Fruit fly (Drosophila melanogaster): Measurements from ENCODE around the gene CG31473.

Gene CG31473

dm6 chr3R:7809662-7810621 is 1.7 kb upstream of the CG31473 start, which contains the start of the genes CG2993 and sgll:
TSS of gene CG2993 (minus strand) at chr3R:7810014.
TSS of gene sgll (plus strand) at chr3R:7810532.
- TF ChIP-seq CG34367 (tag; optimal IDR thresholded peaks at IDR 0.05) = peak; percentile 69
- peak; percentile 58 for TF ChIP-seq CG15710 (tag; optimal IDR thresholded peaks at IDR 0.05)
- no peak for TF ChIP-seq fd96Ca (GFP tag; IDR thresholded peaks at IDR 0.05)
- no peak for TF ChIP-seq CG13204 (GFP tag; optimal IDR thresholded peaks at IDR 0.05)
- no peak for TF ChIP-seq CG10348 (GFP tag; IDR thresholded peaks at IDR 0.05)
- TF ChIP-seq CG4496 (GFP tag; IDR thresholded peaks at IDR 0.05) = peak; percentile 83
- TF ChIP-seq CG14655 (GFP tag; optimal IDR thresholded peaks at IDR 0.05) = peak; percentile 56
- TF ChIP-seq Pif1B (GFP tag; optimal IDR thresholded peaks at IDR 0.05) = no peak
- TF ChIP-seq CG32121 (GFP tag; IDR thresholded peaks at IDR 0.05) = no peak
- TF ChIP-seq CG9948 (tag; optimal IDR thresholded peaks at IDR 0.05) = peak; percentile 34
- no peak for TF ChIP-seq gl (tag; optimal IDR thresholded peaks at IDR 0.05)
- peak; percentile 66 for TF ChIP-seq rn (GFP tag; IDR thresholded peaks at IDR 0.05)
- no peak for TF ChIP-seq Pif1A (GFP tag; optimal IDR thresholded peaks at IDR 0.05)
- no peak for TF ChIP-seq EcR (GFP tag; optimal IDR thresholded peaks at IDR 0.05)
- TF ChIP-seq CG17806 (tag; optimal IDR thresholded peaks at IDR 0.05) = no peak
- TF ChIP-seq CG8159 (tag; optimal IDR thresholded peaks at IDR 0.05) = no peak
- TF ChIP-seq CG8301 (tag; optimal IDR thresholded peaks at IDR 0.05) = no peak
- TF ChIP-seq Ets98B (GFP tag; IDR thresholded peaks at IDR 0.05) = peak; percentile 5; the same call in 1 of the 2 replicates
- TF ChIP-seq Snoo (tag; optimal IDR thresholded peaks at IDR 0.05) = peak; percentile 79
- TF ChIP-seq CG12605 (GFP tag; IDR thresholded peaks at IDR 0.05) = no peak
- no peak for TF ChIP-seq D1 (tag; optimal IDR thresholded peaks at IDR 0.05)

dm6 chr3R:7813518-7813917 is 1.9 kb downstream of the CG31473 start:
- TF ChIP-seq gl (tag; optimal IDR thresholded peaks at IDR 0.05) = no peak
- no peak for TF ChIP-seq CG17806 (tag; optimal IDR thresholded peaks at IDR 0.05)
- no peak for TF ChIP-seq Snoo (tag; optimal IDR thresholded peaks at IDR 0.05)
- TF ChIP-seq CG13204 (GFP tag; optimal IDR thresholded peaks at IDR 0.05) = no peak
- no peak for TF ChIP-seq D1 (tag; optimal IDR thresholded peaks at IDR 0.05)
- no peak for TF ChIP-seq CG14655 (GFP tag; optimal IDR thresholded peaks at IDR 0.05)
- no peak for TF ChIP-seq Pif1B (GFP tag; optimal IDR thresholded peaks at IDR 0.05)
- TF ChIP-seq CG34367 (tag; optimal IDR thresholded peaks at IDR 0.05) = no peak
- TF ChIP-seq CG12605 (GFP tag; IDR thresholded peaks at IDR 0.05) = no peak
- no peak for TF ChIP-seq fd96Ca (GFP tag; IDR thresholded peaks at IDR 0.05)
- no peak for TF ChIP-seq CG10348 (GFP tag; IDR thresholded peaks at IDR 0.05)

dm6 chr3R:7813981-7814529 is 2.4 kb downstream of the CG31473 start, which contains the start of gene CG34384:
TSS of gene CG34384 (plus strand) at chr3R:7814361.
- TF ChIP-seq gl (tag; optimal IDR thresholded peaks at IDR 0.05) = no peak
- TF ChIP-seq CG9948 (tag; optimal IDR thresholded peaks at IDR 0.05) = peak; percentile 23
- no peak for TF ChIP-seq fd96Ca (GFP tag; IDR thresholded peaks at IDR 0.05)
- no peak for TF ChIP-seq CG32121 (GFP tag; IDR thresholded peaks at IDR 0.05)
- TF ChIP-seq CG10348 (GFP tag; IDR thresholded peaks at IDR 0.05) = no peak
- TF ChIP-seq CG12605 (GFP tag; IDR thresholded peaks at IDR 0.05) = no peak
- peak; percentile 16 for TF ChIP-seq CG17806 (tag; optimal IDR thresholded peaks at IDR 0.05)
- no peak for TF ChIP-seq Ets98B (GFP tag; IDR thresholded peaks at IDR 0.05)
- peak; percentile 49 for TF ChIP-seq CG14655 (GFP tag; optimal IDR thresholded peaks at IDR 0.05)
- no peak for TF ChIP-seq Snoo (tag; optimal IDR thresholded peaks at IDR 0.05)
- TF ChIP-seq CG13204 (GFP tag; optimal IDR thresholded peaks at IDR 0.05) = no peak
- no peak for TF ChIP-seq D1 (tag; optimal IDR thresholded peaks at IDR 0.05)
- TF ChIP-seq EcR (GFP tag; optimal IDR thresholded peaks at IDR 0.05) = no peak
- peak; percentile 31 for TF ChIP-seq CG8301 (tag; optimal IDR thresholded peaks at IDR 0.05)
- TF ChIP-seq Pif1A (GFP tag; optimal IDR thresholded peaks at IDR 0.05) = peak; percentile 21
- TF ChIP-seq CG34367 (tag; optimal IDR thresholded peaks at IDR 0.05) = no peak
- peak; percentile 71 for TF ChIP-seq CG8159 (tag; optimal IDR thresholded peaks at IDR 0.05)
- no peak for TF ChIP-seq CG4496 (GFP tag; IDR thresholded peaks at IDR 0.05)
- peak; percentile 46 for TF ChIP-seq CG15710 (tag; optimal IDR thresholded peaks at IDR 0.05)
- no peak for TF ChIP-seq rn (GFP tag; IDR thresholded peaks at IDR 0.05)
- TF ChIP-seq Pif1B (GFP tag; optimal IDR thresholded peaks at IDR 0.05) = no peak

- TF ChIP-seq fd96Ca (GFP tag; IDR thresholded peaks at IDR 0.05) (no peak), CG4496 (GFP tag; IDR thresholded peaks at IDR 0.05) (0 out of 3 replicates have a peak, but pooled peaks have one; percentile 26), gl (tag; optimal IDR thresholded peaks at IDR 0.05) (no peak), CG10348 (GFP tag; IDR thresholded peaks at IDR 0.05) (no peak), CG13204 (GFP tag; optimal IDR thresholded peaks at IDR 0.05) (no peak), EcR (GFP tag; optimal IDR thresholded peaks at IDR 0.05) (no peak), D1 (tag; optimal IDR thresholded peaks at IDR 0.05) (no peak), CG34367 (tag; optimal IDR thresholded peaks at IDR 0.05) (no peak), CG15710 (tag; optimal IDR thresholded peaks at IDR 0.05) (peak; percentile 45), CG8159 (tag; optimal IDR thresholded peaks at IDR 0.05) (peak; percentile 53), Ets98B (GFP tag; IDR thresholded peaks at IDR 0.05) (peak; percentile 36; the same call in 1 of the 2 replicates), CG17806 (tag; optimal IDR thresholded peaks at IDR 0.05) (no peak), Snoo (tag; optimal IDR thresholded peaks at IDR 0.05) (no peak), CG12605 (GFP tag; IDR thresholded peaks at IDR 0.05) (no peak), Pif1B (GFP tag; optimal IDR thresholded peaks at IDR 0.05) (no peak), CG9948 (tag; optimal IDR thresholded peaks at IDR 0.05) (no peak), CG32121 (GFP tag; IDR thresholded peaks at IDR 0.05) (no peak), rn (GFP tag; IDR thresholded peaks at IDR 0.05) (no peak), Pif1A (GFP tag; optimal IDR thresholded peaks at IDR 0.05) (peak; percentile 17), CG14655 (GFP tag; optimal IDR thresholded peaks at IDR 0.05) (peak; percentile 40), CG8301 (tag; optimal IDR thresholded peaks at IDR 0.05) (no peak)
Measured at dm6 chr3R:7821559-7821958, 9.9 kb downstream of the CG31473 start.
